Fruit fly (Drosophila melanogaster) whole organism, embryonic: Measurements from ENCODE around the gene Polr1D.

ENCODE experiments used
- Bdp1 ChIP-seq: fragments of 200-800 bp; sonication (Bioruptor generic); optimal IDR thresholded peaks from 3 replicates; lab custom pipeline; 2016; ENCODE audit warnings: missing biosample characterization, missing genetic modification characterization
- Bteb2 ChIP-seq: fragments of 200-800 bp; sonication (Bioruptor generic); optimal IDR thresholded peaks from 2 replicates; lab custom pipeline; 2016; ENCODE audit warnings: missing biosample characterization, missing genetic modification characterization
- C15 ChIP-seq: fragments of 200-800 bp; sonication (Bioruptor generic); IDR thresholded peaks from 3 replicates; pipeline ENCODE4 v1.3.6; 2022; ENCODE audit warnings: missing biosample characterization, missing genetic modification characterization
- CG1024 ChIP-seq: fragments of 200-800 bp; sonication (Bioruptor generic); IDR thresholded peaks from 2 replicates; pipeline ENCODE4 v1.3.6; 2022; ENCODE audit warnings: missing biosample characterization, missing genetic modification characterization
- CG10565 ChIP-seq: fragments of 200-800 bp; sonication (Bioruptor generic); optimal IDR thresholded peaks from 3 replicates; lab custom pipeline; 2016; ENCODE audit warnings: missing biosample characterization, mild to moderate bottlenecking, missing genetic modification characterization
- CG13894 ChIP-seq: fragments of 200-800 bp; sonication (Bioruptor generic); optimal IDR thresholded peaks from 3 replicates; lab custom pipeline; 2018; ENCODE audit warnings: missing biosample characterization, mild to moderate bottlenecking, missing genetic modification characterization, moderate library complexity
- CG17612 ChIP-seq: fragments of 200-800 bp; sonication (Bioruptor generic); IDR thresholded peaks from 2 replicates; pipeline ENCODE4 v1.3.6; 2022; ENCODE audit warnings: missing biosample characterization, missing genetic modification characterization
- CG18619 ChIP-seq: fragments of 200-800 bp; sonication (Bioruptor generic); optimal IDR thresholded peaks from 3 replicates; lab custom pipeline; 2017; ENCODE audit warnings: missing biosample characterization, mild to moderate bottlenecking, missing genetic modification characterization
- CG2120 ChIP-seq: fragments of 200-800 bp; sonication (Bioruptor generic); optimal IDR thresholded peaks from 3 replicates; lab custom pipeline; 2016; ENCODE audit warnings: missing biosample characterization, missing genetic modification characterization
- CG30403 ChIP-seq: fragments of 200-800 bp; sonication (Bioruptor generic); optimal IDR thresholded peaks from 3 replicates; lab custom pipeline; 2016; ENCODE audit warnings: missing biosample characterization, missing genetic modification characterization
- CG32772 ChIP-seq: fragments of 200-800 bp; sonication (Bioruptor generic); IDR thresholded peaks from 2 replicates; pipeline ENCODE4 v1.3.6; 2022; ENCODE audit warnings: missing biosample characterization, missing genetic modification characterization
- CG3281 ChIP-seq: fragments of 200-800 bp; sonication (Bioruptor generic); optimal IDR thresholded peaks from 3 replicates; lab custom pipeline; 2017; ENCODE audit warnings: missing biosample characterization, mild to moderate bottlenecking, missing genetic modification characterization
- CG3407 ChIP-seq: fragments of 200-800 bp; sonication (Bioruptor generic); optimal IDR thresholded peaks from 2 replicates; lab custom pipeline; 2018; ENCODE audit warnings: missing biosample characterization, mild to moderate bottlenecking, missing genetic modification characterization
- CG4360 ChIP-seq: fragments of 200-800 bp; sonication (Bioruptor generic); IDR thresholded peaks from 2 replicates; pipeline ENCODE4 v1.3.6; 2022; ENCODE audit warnings: missing biosample characterization, missing genetic modification characterization
- CG4707 ChIP-seq: fragments of 200-800 bp; sonication (Bioruptor generic); optimal IDR thresholded peaks from 2 replicates; lab custom pipeline; 2018; ENCODE audit warnings: missing biosample characterization, mild to moderate bottlenecking, missing genetic modification characterization, moderate library complexity
- CG6175 ChIP-seq: fragments of 200-800 bp; sonication (Bioruptor generic); IDR thresholded peaks from 3 replicates; pipeline ENCODE4 v1.3.6; 2022; ENCODE audit warnings: missing biosample characterization, missing genetic modification characterization
- CG6683 ChIP-seq: fragments of 200-800 bp; sonication (Bioruptor generic); optimal IDR thresholded peaks from 2 replicates; lab custom pipeline; 2017; ENCODE audit warnings: missing biosample characterization, mild to moderate bottlenecking, missing genetic modification characterization, missing genetic modification reagents
- CG8924 ChIP-seq: fragments of 200-800 bp; optimal IDR thresholded peaks from 3 replicates; lab custom pipeline; 2019; ENCODE audit warnings: missing biosample characterization, mild to moderate bottlenecking, missing genetic modification characterization, moderate library complexity
- CG9215 ChIP-seq: fragments of 200-800 bp; sonication (Bioruptor generic); IDR thresholded peaks from 2 replicates; pipeline ENCODE4 v1.3.6; 2022; ENCODE audit warnings: missing biosample characterization, missing genetic modification characterization
- Deaf1 ChIP-seq: fragments of 200-800 bp; optimal IDR thresholded peaks from 3 replicates; lab custom pipeline; 2019; ENCODE audit warnings: missing biosample characterization, mild to moderate bottlenecking, missing genetic modification characterization, moderate library complexity
- Dll ChIP-seq: fragments of 200-800 bp; sonication (Bioruptor generic); IDR thresholded peaks from 4 replicates; pipeline ENCODE4 v1.3.6; 2022; ENCODE audit warnings: missing biosample characterization, missing genetic modification characterization; ENCODE audit not compliant: partially characterized antibody
- Dp ChIP-seq: fragments of 200-800 bp; sonication (Bioruptor generic); optimal IDR thresholded peaks from 2 replicates; lab custom pipeline; 2018; ENCODE audit warnings: missing biosample characterization, mild to moderate bottlenecking, missing genetic modification characterization, moderate library complexity
- Drgx ChIP-seq: fragments of 200-800 bp; sonication (Bioruptor generic); IDR thresholded peaks from 2 replicates; pipeline ENCODE4 v1.3.6; 2022; ENCODE audit warnings: missing biosample characterization, missing genetic modification characterization
- Elba2 ChIP-seq: fragments of 200-800 bp; sonication (Bioruptor generic); optimal IDR thresholded peaks from 3 replicates; lab custom pipeline; 2016; ENCODE audit warnings: missing biosample characterization, missing genetic modification characterization
- Fer3 ChIP-seq: fragments of 200-800 bp; sonication (Bioruptor generic); optimal IDR thresholded peaks from 2 replicates; lab custom pipeline; 2018; ENCODE audit warnings: missing biosample characterization, mild to moderate bottlenecking, missing genetic modification characterization, moderate library complexity
- Hmx ChIP-seq: fragments of 200-800 bp; sonication (Bioruptor generic); optimal IDR thresholded peaks from 2 replicates; lab custom pipeline; 2016; ENCODE audit warnings: missing biosample characterization, missing genetic modification characterization
- Hr78 ChIP-seq, 2 experiments: fragments of 200-800 bp in 1 of 2; fragments of >200 bp in 1 of 2; sonication (Bioruptor generic) in 1 of 2; optimal IDR thresholded peaks; 2 replicates each; lab custom pipeline; 2017 to 2019; ENCODE audit warnings: missing biosample characterization in 2 of 2, missing genetic modification characterization in 2 of 2, mild to moderate bottlenecking in 1 of 2, moderate library complexity in 1 of 2
- Lim3 ChIP-seq: fragments of 200-800 bp; sonication (Bioruptor generic); IDR thresholded peaks from 2 replicates; pipeline ENCODE4 v1.3.6; 2022; ENCODE audit warnings: missing biosample characterization, missing genetic modification characterization
- Lpt ChIP-seq: fragments of >200 bp; optimal IDR thresholded peaks from 2 replicates; lab custom pipeline; 2018; ENCODE audit warnings: missing biosample characterization, missing genetic modification characterization
- Myb ChIP-seq: fragments of 200-800 bp; sonication (Bioruptor generic); optimal IDR thresholded peaks from 2 replicates; lab custom pipeline; 2016; ENCODE audit warnings: missing biosample characterization, missing genetic modification characterization
- Oli ChIP-seq: fragments of 200-800 bp; sonication (Bioruptor generic); optimal IDR thresholded peaks from 2 replicates; lab custom pipeline; 2018; ENCODE audit warnings: missing biosample characterization, mild to moderate bottlenecking, missing genetic modification characterization, moderate library complexity
- Rfx ChIP-seq: fragments of 200-800 bp; sonication (Bioruptor generic); IDR thresholded peaks from 2 replicates; pipeline ENCODE4 v1.3.6; 2022; ENCODE audit warnings: missing biosample characterization, missing genetic modification characterization
- Sox100B ChIP-seq: fragments of 200-800 bp; sonication (Bioruptor generic); optimal IDR thresholded peaks from 3 replicates; lab custom pipeline; 2018; ENCODE audit warnings: missing biosample characterization, mild to moderate bottlenecking, missing genetic modification characterization
- Spps ChIP-seq: fragments of 200-800 bp; sonication (Bioruptor generic); optimal IDR thresholded peaks from 2 replicates; lab custom pipeline; 2018; ENCODE audit warnings: missing biosample characterization, mild to moderate bottlenecking, missing genetic modification characterization
- Taf1 ChIP-seq: fragments of 200-800 bp; sonication (Bioruptor generic); IDR thresholded peaks from 2 replicates; pipeline ENCODE4 v1.3.6; 2022; ENCODE audit warnings: missing biosample characterization, missing genetic modification characterization
- Trl ChIP-seq, 3 experiments: fragments of >200 bp in 2 of 3; fragments of 200-800 bp in 1 of 3; sonication (Bioruptor generic) in 1 of 3; optimal IDR thresholded peaks; 2 replicates in 1 of 3; 3 replicates in 2 of 3; lab custom pipeline; 2016 to 2017; ENCODE audit warnings: missing biosample characterization in 1 of 3, missing genetic modification characterization in 1 of 3
- aop ChIP-seq: fragments of 200-800 bp; sonication (Bioruptor generic); IDR thresholded peaks from 2 replicates; pipeline ENCODE4 v1.3.6; 2022; ENCODE audit warnings: missing biosample characterization, missing genetic modification characterization
- ash1 ChIP-seq: fragments of 200-800 bp; sonication (Bioruptor generic); optimal IDR thresholded peaks from 2 replicates; lab custom pipeline; 2018; ENCODE audit warnings: missing biosample characterization, mild to moderate bottlenecking, missing genetic modification characterization
- bsh ChIP-seq, 2 experiments: fragments of 200-800 bp; sonication (Bioruptor generic); optimal IDR thresholded peaks; 2 replicates each; lab custom pipeline; 2017 to 2018; ENCODE audit warnings: mild to moderate bottlenecking in 2 of 2, missing biosample characterization in 2 of 2, missing genetic modification characterization in 2 of 2, moderate library complexity in 1 of 2
- crol ChIP-seq: fragments of 200-800 bp; sonication (Bioruptor generic); IDR thresholded peaks from 2 replicates; pipeline ENCODE4 v1.3.6; 2022; ENCODE audit warnings: missing biosample characterization, missing genetic modification characterization
- eve ChIP-seq, 2 experiments: fragments of >200 bp; optimal IDR thresholded peaks; 2 replicates each; lab custom pipeline; 2017; ENCODE audit warnings: missing biosample characterization in 2 of 2, missing genetic modification characterization in 2 of 2
- ewg ChIP-seq: fragments of 200-800 bp; sonication (Bioruptor generic); optimal IDR thresholded peaks from 3 replicates; lab custom pipeline; 2017; ENCODE audit warnings: mild to moderate bottlenecking, missing biosample characterization, missing genetic modification reagents, missing genetic modification characterization
- klu ChIP-seq: fragments of 200-800 bp; sonication (Bioruptor generic); IDR thresholded peaks from 2 replicates; pipeline ENCODE4 v1.3.6; 2022; ENCODE audit warnings: missing biosample characterization, missing genetic modification characterization
- lilli ChIP-seq: fragments of 200-800 bp; sonication (Bioruptor generic); optimal IDR thresholded peaks from 3 replicates; lab custom pipeline; 2016; ENCODE audit warnings: missing biosample characterization, missing genetic modification characterization
- luna ChIP-seq: fragments of 200-800 bp; sonication (Bioruptor generic); optimal IDR thresholded peaks from 2 replicates; lab custom pipeline; 2016; ENCODE audit warnings: missing biosample characterization, missing genetic modification characterization
- otp ChIP-seq: fragments of 200-800 bp; sonication (Bioruptor generic); IDR thresholded peaks from 3 replicates; pipeline ENCODE4, ENCODE4 v1.3.6; 2022; ENCODE audit warnings: missing biosample characterization, missing genetic modification characterization
- pfk ChIP-seq: fragments of 200-800 bp; sonication (Bioruptor generic); optimal IDR thresholded peaks from 2 replicates; lab custom pipeline; 2018; ENCODE audit warnings: missing biosample characterization, mild to moderate bottlenecking, missing genetic modification characterization, moderate library complexity
- prd ChIP-seq, 3 experiments: fragments of >200 bp in 2 of 3; fragments of 200-800 bp in 1 of 3; sonication (Bioruptor generic) in 1 of 3; optimal IDR thresholded peaks in 2 of 3; IDR thresholded peaks in 1 of 3; 2 replicates in 2 of 3; 3 replicates in 1 of 3; pipeline versions ENCODE4 v1.3.6 to Lab custom; 2017 to 2022; ENCODE audit warnings: missing biosample characterization in 1 of 3, missing genetic modification characterization in 1 of 3
- trh ChIP-seq: fragments of 200-800 bp; sonication (Bioruptor generic); optimal IDR thresholded peaks from 2 replicates; lab custom pipeline; 2016; ENCODE audit warnings: missing biosample characterization, missing genetic modification characterization
- usp ChIP-seq: fragments of >200 bp; optimal IDR thresholded peaks from 2 replicates; lab custom pipeline; 2017; ENCODE audit warnings: missing biosample characterization, missing genetic modification characterization
- yki ChIP-seq: fragments of >200 bp; optimal IDR thresholded peaks from 3 replicates; lab custom pipeline; 2018

Gene Polr1D

dm6 chr2L:19144115-19144514 lies 9.1 kb upstream of the Polr1D start (continued):
- no peak for TF ChIP-seq lilli (GFP tag; lab: Kevin White, UChicago)
- TF ChIP-seq pfk = peak; percentile 88
- no peak for TF ChIP-seq ash1
- TF ChIP-seq Oli = no peak
- peak; percentile 78 for TF ChIP-seq CG13894 (tag; lab: Kevin White, UChicago)
- TF ChIP-seq CG6175 (GFP tag; lab: Robert Waterston, UW) = peak; percentile 60; the same call in 1 of the 3 replicates
- TF ChIP-seq Elba2 (GFP tag; lab: Kevin White, UChicago) = no peak
- no peak for TF ChIP-seq CG18619
- no peak for TF ChIP-seq Dll (GFP tag; lab: Robert Waterston, UW)
- TF ChIP-seq Dp = no peak
- TF ChIP-seq CG4707 (GFP tag; lab: Kevin White, UChicago) = no peak
- no peak for TF ChIP-seq Lim3 (GFP tag; lab: Robert Waterston, UW)
- TF ChIP-seq Lpt (GFP tag; lab: Kevin White, UChicago) = no peak
- TF ChIP-seq crol (GFP tag; lab: Robert Waterston, UW) = peak; percentile 77
- TF ChIP-seq CG6683 = no peak
- no peak for TF ChIP-seq CG10565
- TF ChIP-seq CG32772 (GFP tag; lab: Robert Waterston, UW) = no peak
- no peak for TF ChIP-seq CG17612 (GFP tag; lab: Robert Waterston, UW)
- TF ChIP-seq Hr78 (GFP tag; optimal IDR thresholded peaks at IDR 0.05; lab: Kevin White, UChicago) = no peak
- no peak for TF ChIP-seq usp
- TF ChIP-seq yki (lab: Kevin White, UChicago) = no peak
- TF ChIP-seq Hmx = no peak

DNA sequence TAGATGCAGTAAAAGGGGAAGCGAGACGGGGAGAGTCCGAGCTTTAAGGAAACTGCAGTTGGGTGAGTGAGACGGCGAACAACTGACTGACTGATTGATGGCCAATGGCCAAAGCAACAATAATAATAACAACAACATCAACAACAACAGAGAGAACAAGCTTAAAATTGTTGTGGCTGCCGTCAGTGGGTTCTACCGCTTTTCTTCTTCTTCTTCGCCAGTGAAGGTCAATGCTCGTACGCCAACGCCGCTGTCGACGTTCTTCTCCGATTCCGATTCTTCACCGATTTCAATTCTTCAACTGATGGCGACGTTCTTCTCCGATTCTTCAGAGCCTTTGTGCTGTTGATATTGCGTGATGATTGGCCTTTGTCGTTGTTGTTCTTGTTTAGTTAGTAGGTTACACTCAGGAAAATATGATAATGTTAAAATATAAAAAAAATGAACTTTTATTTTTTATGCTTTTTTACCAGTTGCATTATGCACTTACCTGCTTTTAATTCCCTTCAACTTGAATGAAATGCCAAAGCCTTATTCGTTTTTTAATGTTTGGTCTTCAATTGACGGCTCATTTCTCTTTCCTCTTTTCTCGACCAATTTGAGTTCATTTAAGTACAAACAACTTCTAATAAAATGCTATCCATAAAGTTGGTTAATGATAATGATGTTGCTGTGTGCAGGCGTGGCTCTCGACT lies 7.3 kb upstream of the Polr1D start:
- TF ChIP-seq CG9215 (GFP tag; lab: Robert Waterston, UW) (no peak), Bteb2 (GFP tag; lab: Kevin White, UChicago) (no peak), klu (GFP tag; lab: Robert Waterston, UW) (no peak), otp (no peak), Deaf1 (tag; lab: Kevin White, UChicago) (no peak), Taf1 (no peak), bsh (GFP tag; optimal IDR thresholded peaks at IDR 0.05; lab: Kevin White, UChicago) (peak in 1 of 2 experiments; percentile 36), Drgx (GFP tag; lab: Robert Waterston, UW) (peak; percentile 40), Spps (tag; lab: Kevin White, UChicago) (peak; percentile 4), trh (GFP tag; lab: Kevin White, UChicago) (no peak), Fer3 (tag; lab: Kevin White, UChicago) (peak; percentile 12), CG30403 (no peak), eve (GFP tag; optimal IDR thresholded peaks at IDR 0.05; lab: Kevin White, UChicago) (peak in 1 of 2 experiments; percentile 35), aop (GFP tag; lab: Robert Waterston, UW) (no peak), C15 (GFP tag; lab: Robert Waterston, UW) (no peak), Trl (optimal IDR thresholded peaks at IDR 0.05; lab: Kevin White, UChicago) (no peak), Trl (GFP tag; optimal IDR thresholded peaks at IDR 0.05; lab: Kevin White, UChicago) (peak; percentile 13), Bdp1 (GFP tag; lab: Kevin White, UChicago) (no peak), CG1024 (GFP tag; lab: Robert Waterston, UW) (no peak), prd (optimal IDR thresholded peaks at IDR 0.05; lab: Kevin White, UChicago) (no peak), prd (GFP tag; IDR thresholded peaks at IDR 0.05; lab: Robert Waterston, UW) (0 out of 3 replicates have a peak, but pooled peaks have one; percentile 16), CG3407 (GFP tag; lab: Kevin White, UChicago) (no peak), luna (no peak), CG8924 (tag; lab: Kevin White, UChicago) (no peak), Rfx (0 out of 2 replicates have a peak, but pooled peaks have one; percentile 26), CG2120 (peak; percentile 34), ewg (GFP tag; lab: Kevin White, UChicago) (no peak), Myb (no peak), CG4360 (0 out of 2 replicates have a peak, but pooled peaks have one; percentile 9), Sox100B (no peak), CG3281 (GFP tag; lab: Kevin White, UChicago) (peak; percentile 6)
